Worm (Caenorhabditis elegans) whole organism, mixed stage, embryonic: ENCODE data around the gene Y81G3A.4.
"Not testable (repeated sequence)": the region's sequence is repeated elsewhere in the genome, so short reads cannot be mapped to it uniquely, and the experiment has no call there.

ENCODE experiments used
- M03D4.4 ChIP-seq: sonication (generic microtip); optimal IDR thresholded peaks from 2 replicates; lab custom pipeline; 2017; ENCODE audit warnings: mild to moderate bottlenecking, missing genetic modification characterization, missing compliant biosample characterization
- bed-3 ChIP-seq: fragments of 200-800 bp; sonication (Bioruptor generic); optimal IDR thresholded peaks from 3 replicates; lab custom pipeline; 2018; ENCODE audit warnings: mild to moderate bottlenecking, missing genetic modification characterization, moderate library complexity, missing compliant biosample characterization
- blmp-1 ChIP-seq: fragments of 150-350 bp; optimal IDR thresholded peaks from 2 replicates; lab custom pipeline; 2014; ENCODE audit warnings: missing biosample characterization, missing genetic modification characterization
- ceh-39 ChIP-seq: fragments of 150-350 bp; optimal IDR thresholded peaks from 2 replicates; lab custom pipeline; 2014; ENCODE audit warnings: missing biosample characterization, missing genetic modification characterization
- ceh-43 ChIP-seq: fragments of 200-800 bp; sonication (Bioruptor generic); optimal IDR thresholded peaks from 2 replicates; lab custom pipeline; 2018; ENCODE audit warnings: mild to moderate bottlenecking, missing genetic modification characterization, moderate library complexity, missing compliant biosample characterization
- ceh-83 ChIP-seq: fragments of 200-800 bp; sonication (Bioruptor generic); optimal IDR thresholded peaks from 2 replicates; lab custom pipeline; 2018; ENCODE audit warnings: mild to moderate bottlenecking, missing genetic modification characterization, missing compliant biosample characterization
- ces-1 ChIP-seq: fragments of 150-350 bp; optimal IDR thresholded peaks from 2 replicates; lab custom pipeline; 2014; ENCODE audit warnings: missing biosample characterization, missing genetic modification reagents, missing genetic modification characterization
- cnd-1 ChIP-seq: fragments of 200-800 bp; sonication (Bioruptor generic); optimal IDR thresholded peaks from 2 replicates; lab custom pipeline; 2018; ENCODE audit warnings: mild to moderate bottlenecking, missing genetic modification characterization, missing compliant biosample characterization
- drap-1 ChIP-seq: fragments of 200-800 bp; sonication (Bioruptor generic); optimal IDR thresholded peaks from 3 replicates; lab custom pipeline; 2018; ENCODE audit warnings: mild to moderate bottlenecking, missing genetic modification characterization, missing compliant biosample characterization
- elt-1 ChIP-seq: sonication (generic microtip); optimal IDR thresholded peaks from 2 replicates; lab custom pipeline; 2017; ENCODE audit warnings: missing genetic modification characterization, mild to moderate bottlenecking, missing compliant biosample characterization, antibody characterized with exemption, moderate library complexity, borderline replicate concordance; ENCODE audit not compliant: insufficient read depth
- flh-1 ChIP-seq: fragments of 200-800 bp; sonication (Bioruptor generic); optimal IDR thresholded peaks from 2 replicates; lab custom pipeline; 2018; ENCODE audit warnings: mild to moderate bottlenecking, missing genetic modification characterization, moderate library complexity, missing compliant biosample characterization
- ham-2 ChIP-seq: fragments of 200-800 bp; sonication (Bioruptor generic); optimal IDR thresholded peaks from 2 replicates; lab custom pipeline; 2018; ENCODE audit warnings: mild to moderate bottlenecking, missing genetic modification characterization, missing compliant biosample characterization
- hlh-1 ChIP-seq: fragments of 150-350 bp; optimal IDR thresholded peaks from 2 replicates; lab custom pipeline; 2014; ENCODE audit warnings: missing biosample characterization, missing genetic modification reagents, missing genetic modification characterization
- lin-13 ChIP-seq: fragments of 150-350 bp; optimal IDR thresholded peaks from 2 replicates; lab custom pipeline; 2014; ENCODE audit warnings: missing biosample characterization, missing genetic modification characterization
- lin-32 ChIP-seq: fragments of 200-800 bp; sonication (Bioruptor generic); optimal IDR thresholded peaks from 2 replicates; lab custom pipeline; 2018; ENCODE audit warnings: mild to moderate bottlenecking, missing genetic modification characterization, missing compliant biosample characterization
- lsy-2 ChIP-seq: fragments of 150-350 bp; optimal IDR thresholded peaks from 2 replicates; lab custom pipeline; 2014; ENCODE audit warnings: missing biosample characterization, missing genetic modification characterization
- mab-5 ChIP-seq: fragments of 150-350 bp; optimal IDR thresholded peaks from 2 replicates; lab custom pipeline; 2014; ENCODE audit warnings: missing biosample characterization, missing genetic modification characterization
- mep-1 ChIP-seq: fragments of 150-350 bp; optimal IDR thresholded peaks from 2 replicates; lab custom pipeline; 2017; ENCODE audit warnings: missing biosample characterization, missing genetic modification reagents, missing genetic modification characterization, inconsistent platforms
- mls-2 ChIP-seq: sonication (generic microtip); optimal IDR thresholded peaks from 2 replicates; lab custom pipeline; 2016; ENCODE audit warnings: mild to moderate bottlenecking, missing genetic modification characterization, moderate library complexity, missing compliant biosample characterization
- nhr-12 ChIP-seq: fragments of 150-350 bp; optimal IDR thresholded peaks from 2 replicates; lab custom pipeline; 2014; ENCODE audit warnings: missing biosample characterization, missing genetic modification characterization
- nhr-2 ChIP-seq: fragments of 150-350 bp; optimal IDR thresholded peaks from 2 replicates; lab custom pipeline; 2014; ENCODE audit warnings: missing biosample characterization, missing genetic modification characterization
- nhr-237 ChIP-seq: fragments of 150-350 bp; optimal IDR thresholded peaks from 2 replicates; lab custom pipeline; 2014; ENCODE audit warnings: missing biosample characterization, missing genetic modification characterization
- nhr-28 ChIP-seq: fragments of 150-350 bp; optimal IDR thresholded peaks from 2 replicates; lab custom pipeline; 2014; ENCODE audit warnings: missing biosample characterization, missing genetic modification characterization
- nhr-76 ChIP-seq: sonication (generic microtip); optimal IDR thresholded peaks from 2 replicates; lab custom pipeline; 2017; ENCODE audit warnings: missing biosample characterization, missing genetic modification characterization
- pha-4 ChIP-seq: fragments of 150-350 bp; optimal IDR thresholded peaks from 2 replicates; lab custom pipeline; 2018; ENCODE audit warnings: missing biosample characterization, missing genetic modification reagents, missing genetic modification characterization
- sem-2 ChIP-seq: fragments of 200-800 bp; sonication (Bioruptor generic); optimal IDR thresholded peaks from 2 replicates; lab custom pipeline; 2018; ENCODE audit warnings: mild to moderate bottlenecking, missing genetic modification characterization, missing compliant biosample characterization
- snpc-4 ChIP-seq: fragments of 150-350 bp; optimal IDR thresholded peaks from 2 replicates; lab custom pipeline; 2014; ENCODE audit warnings: missing biosample characterization, missing genetic modification characterization
- sptf-1 ChIP-seq: sonication (generic microtip); optimal IDR thresholded peaks from 2 replicates; lab custom pipeline; 2017; ENCODE audit warnings: mild to moderate bottlenecking, missing genetic modification characterization, moderate library complexity, missing compliant biosample characterization
- tbx-8 ChIP-seq: fragments of 200-800 bp; sonication (Bioruptor generic); optimal IDR thresholded peaks from 2 replicates; lab custom pipeline; 2018; ENCODE audit warnings: mild to moderate bottlenecking, missing genetic modification characterization, moderate library complexity, missing compliant biosample characterization
- unc-39 ChIP-seq: fragments of 150-350 bp; optimal IDR thresholded peaks from 2 replicates; lab custom pipeline; 2014; ENCODE audit warnings: missing biosample characterization, missing genetic modification characterization
- zip-8 ChIP-seq: fragments of 150-350 bp; optimal IDR thresholded peaks from 2 replicates; lab custom pipeline; 2014; ENCODE audit warnings: missing biosample characterization, missing genetic modification characterization

Y81G3A.4 gene

ce11 chrII:13076301-13076916 lies 14.8 kb upstream of the Y81G3A.4 start:
- TF ChIP-seq tbx-8: no peak
- TF ChIP-seq pha-4 (tag; lab: Kevin White, UChicago): no peak
- TF ChIP-seq nhr-2 (tag; lab: Kevin White, UChicago): no peak
- TF ChIP-seq cnd-1: no peak
- TF ChIP-seq mls-2: no peak
- TF ChIP-seq mep-1 (tag; lab: Kevin White, UChicago): no peak
- TF ChIP-seq sem-2 (GFP tag; lab: Kevin White, UChicago): no peak
- TF ChIP-seq sptf-1 (tag; lab: Kevin White, UChicago): no peak
- TF ChIP-seq nhr-28 (tag; lab: Kevin White, UChicago): no peak
- no peak for TF ChIP-seq zip-8
- no peak for TF ChIP-seq lin-13
- no peak for TF ChIP-seq nhr-237
- TF ChIP-seq drap-1 (GFP tag; lab: Kevin White, UChicago): no peak
- TF ChIP-seq ceh-39 (tag; lab: Kevin White, UChicago): no peak
- no peak for TF ChIP-seq nhr-12 (tag; lab: Kevin White, UChicago)
- no peak for TF ChIP-seq mab-5 (tag; lab: Kevin White, UChicago)
- TF ChIP-seq, all 35 proteins: peak for 0

ce11 chrII:13077746-13078145 lies 13.5 kb upstream of the Y81G3A.4 start:
- TF ChIP-seq lsy-2 (tag; lab: Kevin White, UChicago) (no peak), ceh-43 (no peak), cnd-1 (no peak), nhr-12 (tag; lab: Kevin White, UChicago) (no peak), ceh-83 (GFP tag; lab: Kevin White, UChicago) (no peak), snpc-4 (no peak), lin-32 (no peak), hlh-1 (tag; lab: Kevin White, UChicago) (no peak), M03D4.4 (tag; lab: Kevin White, UChicago) (no peak), nhr-237 (no peak), unc-39 (tag; lab: Kevin White, UChicago) (no peak), elt-1 (tag; lab: Kevin White, UChicago) (no peak), drap-1 (GFP tag; lab: Kevin White, UChicago) (no peak), mab-5 (tag; lab: Kevin White, UChicago) (no peak), nhr-2 (tag; lab: Kevin White, UChicago) (no peak), zip-8 (no peak), ham-2 (GFP tag; lab: Kevin White, UChicago) (no peak), bed-3 (GFP tag; lab: Kevin White, UChicago) (no peak), lin-13 (no peak)

ce11 chrII:13078848-13079428 lies 12.3 kb upstream of the Y81G3A.4 start, which contains the start of gene F42G4.6:
F42G4.6 (plus strand) TSS chrII:13079378.
- TF ChIP-seq ham-2 (GFP tag; lab: Kevin White, UChicago) (no peak), nhr-2 (tag; lab: Kevin White, UChicago) (no peak), zip-8 (no peak)

- TF ChIP-seq pha-4 (tag; lab: Kevin White, UChicago); flh-1; lin-13: not testable (repeated sequence)
Measured at ce11 chrII:13080607-13081006, 10.6 kb upstream of the Y81G3A.4 start, which contains the start of gene Y81G3A.2. Y81G3A.2 (plus strand) TSS chrII:13080907.

- not testable (repeated sequence) for TF ChIP-seq ceh-83 (GFP tag; lab: Kevin White, UChicago); lin-32; mab-5 (tag; lab: Kevin White, UChicago)
Measured at ce11 chrII:13082403-13082802, 8.8 kb upstream of the Y81G3A.4 start, which contains the start of gene Y81G3A.6. Y81G3A.6 (minus strand) TSS chrII:13082503.

ce11 chrII:13083752-13084214 lies 7.4 kb upstream of the Y81G3A.4 start, which contains the start of the genes Y81G3A.1 and gcn-2:
Y81G3A.1 (minus strand) TSS chrII:13083926.
gcn-2 (plus strand) TSS chrII:13084164.
- TF ChIP-seq mab-5 (tag; lab: Kevin White, UChicago) (no peak), nhr-237 (peak; percentile 56), nhr-2 (tag; lab: Kevin White, UChicago) (no peak), nhr-76 (no peak), cnd-1 (no peak), blmp-1 (peak; percentile 25), ces-1 (GFP tag; lab: Kevin White, UChicago) (no peak), mep-1 (tag; lab: Kevin White, UChicago) (peak; percentile 8), flh-1 (no peak)
- TF ChIP-seq, all 35 proteins: peak for 3
